Fruit fly (Drosophila melanogaster): ENCODE measurements around the gene Rcd4.

Gene Rcd4

DNA sequence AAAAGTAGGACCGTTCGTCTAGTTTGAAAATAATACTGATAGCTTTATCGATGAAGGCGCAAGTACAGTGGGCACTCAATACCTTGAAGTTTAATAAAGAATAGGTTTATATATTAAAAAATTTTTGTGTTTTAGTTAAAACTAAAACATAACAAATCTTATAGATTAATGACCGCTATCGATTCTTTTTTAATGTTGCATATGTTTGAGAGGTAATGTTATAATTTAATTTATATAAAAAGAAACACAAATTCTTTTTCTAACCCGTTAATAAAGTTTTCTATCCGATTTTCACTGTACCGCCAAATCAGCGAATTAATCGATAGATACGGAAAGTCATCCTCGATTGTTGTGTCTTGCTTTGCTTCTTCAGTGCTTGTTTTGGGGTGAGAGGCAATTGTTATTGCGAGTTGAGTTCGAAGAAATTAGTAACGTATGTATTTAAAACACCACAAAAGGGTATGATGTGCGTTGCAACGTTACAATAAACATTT is 1.5 kb downstream of the Rcd4 start, which contains the start of the genes Dad1 and CG13384 (continued):
- peak; percentile 85 for TF ChIP-seq CG31224 (GFP tag; IDR thresholded peaks at IDR 0.05)
- peak; percentile 92 for TF ChIP-seq fd3F (GFP tag; optimal IDR thresholded peaks at IDR 0.05)
- peak; percentile 81 for TF ChIP-seq D19A (tag; optimal IDR thresholded peaks at IDR 0.05)
- TF ChIP-seq croc (GFP tag; conservative IDR thresholded peaks at IDR 0.05): peak; percentile 90
- peak; percentile 79 for TF ChIP-seq stwl (tag; optimal IDR thresholded peaks at IDR 0.05)
- peak; percentile 77 for TF ChIP-seq CG13123 (GFP tag; optimal IDR thresholded peaks at IDR 0.05)
- peak; percentile 89 for TF ChIP-seq BtbVII (GFP tag; optimal IDR thresholded peaks at IDR 0.05)
- no peak for TF ChIP-seq sima (GFP tag; optimal IDR thresholded peaks at IDR 0.05)
- TF ChIP-seq Ada2b (GFP tag; IDR thresholded peaks at IDR 0.05): peak; percentile 83
- TF ChIP-seq CG10274 (GFP tag; optimal IDR thresholded peaks at IDR 0.05): peak; percentile 50
- no peak for TF ChIP-seq Hr39 (optimal IDR thresholded peaks at IDR 0.05)
- TF ChIP-seq CG4424 (GFP tag; optimal IDR thresholded peaks at IDR 0.05): peak; percentile 92
- TF ChIP-seq Doc2 (GFP tag; IDR thresholded peaks at IDR 0.05): 0 out of 2 replicates have a peak, but pooled peaks have one; percentile 22
- TF ChIP-seq Hr3 (GFP tag; optimal IDR thresholded peaks at IDR 0.05): peak; percentile 92
- 0 out of 3 replicates have a peak, but pooled peaks have one; percentile 62 for TF ChIP-seq CG2199 (GFP tag; IDR thresholded peaks at IDR 0.05)
- no peak for TF ChIP-seq en (GFP tag; optimal IDR thresholded peaks at IDR 0.05)
- TF ChIP-seq grau (tag; optimal IDR thresholded peaks at IDR 0.05): peak; percentile 100
- TF ChIP-seq gcm (GFP tag; optimal IDR thresholded peaks at IDR 0.05): peak; percentile 93
- TF ChIP-seq CG30403 (GFP tag; optimal IDR thresholded peaks at IDR 0.05): peak; percentile 96
- TF ChIP-seq HLH54F (GFP tag; optimal IDR thresholded peaks at IDR 0.05): peak; percentile 64
- peak; percentile 91 for TF ChIP-seq CG4730 (GFP tag; IDR thresholded peaks at IDR 0.05)
- TF ChIP-seq ci (GFP tag; IDR thresholded peaks at IDR 0.05): 0 out of 3 replicates have a peak, but pooled peaks have one; percentile 48
- TF ChIP-seq sens (GFP tag): peak; percentile 68
- TF ChIP-seq nerfin-2 (GFP tag; IDR thresholded peaks at IDR 0.05; ENCODE audit: partially characterized antibody): no peak
- peak; percentile 99 for TF ChIP-seq row (GFP tag; IDR thresholded peaks at IDR 0.05)
- TF ChIP-seq Dek (tag; optimal IDR thresholded peaks at IDR 0.05): peak; percentile 96
- peak; percentile 96 for TF ChIP-seq CG18599 (GFP tag; optimal IDR thresholded peaks at IDR 0.05)
- peak; percentile 92 for TF ChIP-seq CG16815 (GFP tag; optimal IDR thresholded peaks at IDR 0.05)
- peak in 1 of 3 experiments; percentile 93 for TF ChIP-seq lola (GFP tag; optimal IDR thresholded peaks at IDR 0.05)
- TF ChIP-seq CG3065 (GFP tag; optimal IDR thresholded peaks at IDR 0.05): peak; percentile 57
- TF ChIP-seq sob (GFP tag; IDR thresholded peaks at IDR 0.05): peak; percentile 93
- TF ChIP-seq Dp (GFP tag; optimal IDR thresholded peaks at IDR 0.05): peak; percentile 30
- peak; percentile 85 for TF ChIP-seq Drgx (GFP tag; IDR thresholded peaks at IDR 0.05)
- TF ChIP-seq CG7839 (tag; optimal IDR thresholded peaks at IDR 0.05): peak; percentile 96
- TF ChIP-seq Poxn (GFP tag; IDR thresholded peaks at IDR 0.05): peak; percentile 79
- TF ChIP-seq fru (optimal IDR thresholded peaks at IDR 0.05): no peak
- TF ChIP-seq CG14441 (GFP tag; IDR thresholded peaks at IDR 0.05): peak; percentile 87
- peak; percentile 21 for TF ChIP-seq Atf-2 (GFP tag; optimal IDR thresholded peaks at IDR 0.05)
- TF ChIP-seq tap (tag; optimal IDR thresholded peaks at IDR 0.05): peak; percentile 90
- no peak for TF ChIP-seq eve (GFP tag; optimal IDR thresholded peaks at IDR 0.05)
- no peak for TF ChIP-seq CkIIα-i1 (GFP tag; IDR thresholded peaks at IDR 0.05)
- TF ChIP-seq bowl (GFP tag; IDR thresholded peaks at IDR 0.05): peak; percentile 48; the same call in 1 of the 2 replicates
- peak; percentile 96 for TF ChIP-seq CG14710 (tag; optimal IDR thresholded peaks at IDR 0.05)
- TF ChIP-seq trem (tag; optimal IDR thresholded peaks at IDR 0.05): peak; percentile 93
- peak; percentile 90 for TF ChIP-seq twi (tag; optimal IDR thresholded peaks at IDR 0.05)
- peak; percentile 80 for TF ChIP-seq CG10654 (GFP tag; optimal IDR thresholded peaks at IDR 0.05)
- peak; percentile 87 for TF ChIP-seq CG7357 (GFP tag; IDR thresholded peaks at IDR 0.05)
- no peak for TF ChIP-seq CG4282 (GFP tag; optimal IDR thresholded peaks at IDR 0.05)
- TF ChIP-seq E2f2 (GFP tag; IDR thresholded peaks at IDR 0.05): peak; percentile 71
- peak; percentile 65 for TF ChIP-seq Kr (GFP tag; optimal IDR thresholded peaks at IDR 0.05)
- TF ChIP-seq mam (GFP tag; optimal IDR thresholded peaks at IDR 0.05): peak; percentile 69
- TF ChIP-seq Sry-δ (GFP tag; optimal IDR thresholded peaks at IDR 0.05): peak; percentile 49

Measured in whole organism, embryonic.